Worm (Caenorhabditis elegans) whole organism, dauer: ENCODE measurements around the gene ZK836.3.

Experiments used
- unc-62 ChIP-seq: sonication (generic microtip); optimal IDR thresholded peaks from 2 replicates; lab custom pipeline; 2017; ENCODE audit warnings: missing biosample characterization, missing genetic modification reagents, missing genetic modification characterization

Gene ZK836.3

DNA sequence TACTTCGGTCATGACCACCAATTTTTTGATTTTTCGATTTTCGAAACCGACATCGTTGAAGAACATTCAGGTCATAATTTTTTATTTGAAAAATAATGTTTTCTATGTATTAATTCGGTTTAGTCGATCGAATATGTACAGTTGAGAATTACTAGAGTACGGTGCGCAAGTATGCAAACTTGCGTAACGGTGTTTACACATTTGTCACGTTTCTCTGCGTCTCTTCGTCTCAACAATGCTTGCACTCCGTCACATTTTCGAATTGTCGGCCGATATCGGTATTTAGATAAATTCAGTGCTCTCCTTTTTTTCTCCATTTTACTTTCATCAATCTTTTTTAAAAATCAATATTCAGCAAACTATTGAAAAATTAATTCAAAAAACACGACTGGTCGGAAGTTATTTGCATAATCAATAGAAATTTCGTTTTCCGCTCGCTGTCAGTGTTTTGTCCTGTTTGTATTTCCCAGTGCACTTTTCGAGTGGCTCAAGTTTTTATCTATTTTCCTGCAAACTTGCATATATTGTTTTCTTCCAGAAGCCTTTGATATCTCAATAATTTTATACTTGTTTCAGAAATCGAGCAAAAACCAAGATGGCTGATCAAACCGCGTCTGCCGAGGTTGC lies 4.7 kb downstream of the ZK836.3 start, which contains the start of gene dpy-30:
TSS of gene dpy-30 (plus strand) at position 577 of the 627 bp plus-strand sequence.
- no peak for TF ChIP-seq unc-62 (GFP tag; lab: Kevin White, UChicago)

DNA sequence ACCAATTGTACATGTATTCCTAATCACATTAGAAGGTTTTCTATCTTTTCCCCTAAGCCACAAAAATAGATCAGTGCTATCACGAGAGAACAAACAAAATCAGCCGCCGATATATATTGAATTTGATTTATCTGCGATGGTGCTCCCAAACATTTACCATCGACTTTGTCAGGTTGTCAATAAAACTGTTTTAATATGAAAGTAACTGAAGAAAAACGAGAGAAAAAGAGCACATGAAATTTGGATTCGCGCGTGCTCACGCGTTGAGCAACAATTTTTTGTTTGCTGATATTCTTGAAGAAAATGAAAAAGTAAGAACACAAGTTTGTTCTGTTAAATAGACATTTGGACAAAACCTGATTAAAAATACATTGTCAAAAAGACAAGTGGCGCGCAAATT lies 6.9 kb downstream of the ZK836.3 start:
- no peak for TF ChIP-seq unc-62 (GFP tag; lab: Kevin White, UChicago)

DNA sequence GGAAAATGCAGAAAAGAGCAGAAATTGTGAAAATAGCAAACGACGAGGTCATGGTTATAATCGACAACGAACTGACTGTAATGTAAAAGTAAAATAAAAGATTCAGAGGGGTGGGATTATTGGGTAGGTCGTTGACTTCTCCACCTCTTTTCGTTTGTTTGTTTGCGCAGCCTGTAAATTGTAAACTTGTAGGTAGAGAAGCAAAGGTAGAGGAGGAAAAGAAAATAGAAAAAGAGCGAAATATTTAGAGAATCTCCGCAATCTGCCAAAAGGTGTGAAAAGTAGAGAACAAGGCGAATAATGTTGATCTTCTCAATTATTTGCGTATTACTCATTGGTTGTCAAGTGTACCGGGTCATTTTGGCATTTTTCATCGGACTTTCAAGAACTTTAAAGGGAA lies 8.4 kb downstream of the ZK836.3 start, which contains the start of gene ZK863.8:
TSS of gene ZK863.8 (minus strand) at position 173 of the 400 bp plus-strand sequence.
- TF ChIP-seq unc-62 (GFP tag; lab: Kevin White, UChicago): no peak

DNA sequence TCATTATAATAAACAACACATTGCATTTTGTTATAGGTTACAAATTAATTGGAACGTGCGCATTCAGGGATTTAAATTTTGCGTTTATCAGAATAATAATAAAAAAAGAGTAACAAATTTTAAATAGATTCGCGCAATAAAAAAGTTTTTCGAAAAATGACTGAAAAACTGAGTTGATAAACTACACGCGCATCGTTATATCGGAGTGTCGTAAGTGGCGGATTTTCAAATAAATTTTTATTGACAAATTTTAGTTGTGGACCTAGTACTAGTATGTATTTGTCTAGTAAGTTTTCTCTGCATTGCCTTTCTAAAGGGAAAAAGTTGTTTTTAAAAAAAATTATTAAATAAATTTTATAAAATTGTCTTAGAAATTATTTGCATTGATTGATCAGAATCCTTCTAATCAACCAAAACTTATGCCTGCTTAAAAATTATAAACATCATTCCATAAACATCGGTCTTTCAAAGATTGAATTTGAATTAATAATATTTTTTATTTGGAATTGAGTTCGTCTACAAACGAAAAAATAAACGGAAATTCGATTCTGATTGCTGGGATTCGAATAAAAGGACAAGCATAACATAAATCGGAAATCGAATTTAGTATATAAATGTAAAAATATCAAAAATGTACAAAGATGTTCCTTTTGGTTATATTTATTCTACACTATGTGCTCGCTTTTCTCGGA lies 11.3 kb downstream of the ZK836.3 start, which contains the start of gene srd-4:
TSS of gene srd-4 (plus strand) at position 642 of the 692 bp plus-strand sequence.
- TF ChIP-seq unc-62 (GFP tag; lab: Kevin White, UChicago): no peak

DNA sequence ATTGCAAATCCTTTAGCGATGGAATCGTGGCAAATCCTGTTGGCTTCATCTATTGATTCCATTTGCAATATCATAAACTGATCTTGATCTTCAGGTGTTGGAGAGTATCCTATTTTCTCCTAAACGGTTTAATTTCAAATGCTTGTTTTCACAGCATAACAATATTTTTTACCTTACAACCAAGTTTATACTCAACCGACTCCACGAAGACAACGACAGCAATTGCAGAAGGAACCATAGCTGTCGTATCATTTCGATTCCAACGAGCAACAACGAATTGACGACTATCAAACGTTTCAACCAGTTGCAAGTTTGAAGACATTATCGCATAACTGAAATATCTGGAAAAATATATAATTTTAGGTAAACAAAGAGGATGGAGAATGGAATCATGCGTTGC lies 11.9 kb downstream of the ZK836.3 start, which contains the start of gene usip-1:
TSS of gene usip-1 (minus strand) at position 341 of the 400 bp plus-strand sequence.
- no peak for TF ChIP-seq unc-62 (GFP tag; lab: Kevin White, UChicago)

DNA sequence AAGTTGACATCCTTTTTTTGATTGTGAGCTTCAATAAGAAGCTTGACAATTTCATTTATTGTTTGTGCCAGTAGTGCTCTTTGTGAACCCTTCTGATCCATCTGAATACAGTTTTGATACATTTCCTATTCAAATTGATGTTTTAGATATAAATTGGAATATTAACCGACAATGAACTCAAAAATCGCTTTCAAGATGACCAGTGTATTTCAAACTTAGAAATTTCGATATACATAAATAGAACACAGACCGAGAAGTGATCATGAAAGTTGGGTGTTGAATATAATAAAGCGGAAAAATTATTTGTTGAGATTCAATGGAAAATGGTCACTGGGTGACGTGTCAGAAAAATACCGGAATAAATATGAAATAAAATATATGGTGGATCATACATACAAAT lies 14.4 kb downstream of the ZK836.3 start, which contains the start of gene elpc-3:
TSS of gene elpc-3 (minus strand) at position 101 of the 400 bp plus-strand sequence.
- no peak for TF ChIP-seq unc-62 (GFP tag; lab: Kevin White, UChicago)

DNA sequence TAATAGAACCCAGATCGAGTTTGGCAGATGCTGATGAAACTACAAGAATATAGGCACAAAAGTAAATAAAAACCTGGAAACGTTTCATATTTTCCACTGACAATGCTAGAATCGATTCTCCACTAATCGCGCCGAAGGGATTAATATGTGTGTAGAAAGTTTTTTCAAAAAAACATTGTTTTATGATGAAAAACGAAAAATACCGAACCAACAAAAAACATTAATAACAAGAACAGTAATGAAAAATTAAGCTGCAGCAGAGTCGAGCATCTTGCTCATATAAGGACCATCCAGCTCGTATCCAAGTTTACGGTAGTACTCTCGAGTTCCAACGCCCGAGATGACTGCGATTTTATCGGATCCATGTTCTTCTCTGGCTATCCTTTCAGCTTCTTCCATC lies 16.4 kb downstream of the ZK836.3 start, which contains the start of gene clec-224:
TSS of gene clec-224 (minus strand) at position 101 of the 400 bp plus-strand sequence.
- no peak for TF ChIP-seq unc-62 (GFP tag; lab: Kevin White, UChicago)

DNA sequence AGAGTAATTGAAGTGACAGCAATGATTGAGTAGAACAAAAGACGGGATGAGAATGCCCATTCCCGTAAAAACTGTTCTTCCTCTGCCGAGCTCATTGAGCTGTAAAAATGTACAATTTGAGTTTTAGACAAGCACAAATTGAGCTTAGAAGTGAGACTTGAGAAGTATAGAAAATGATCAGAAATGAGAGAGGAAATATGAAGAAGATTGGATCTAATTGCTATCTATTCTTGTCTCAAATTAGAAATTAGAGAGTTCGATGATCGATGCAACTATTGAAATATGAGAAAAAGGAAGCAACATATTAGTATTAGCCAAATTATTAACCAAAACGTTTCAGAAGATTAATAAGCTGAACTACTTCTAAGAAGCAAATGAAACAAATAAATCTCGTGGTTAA lies 25.6 kb downstream of the ZK836.3 start, which contains the start of gene ZK863.1:
TSS of gene ZK863.1 (minus strand) at position 101 of the 400 bp plus-strand sequence.
- TF ChIP-seq unc-62 (GFP tag; lab: Kevin White, UChicago): no peak

DNA sequence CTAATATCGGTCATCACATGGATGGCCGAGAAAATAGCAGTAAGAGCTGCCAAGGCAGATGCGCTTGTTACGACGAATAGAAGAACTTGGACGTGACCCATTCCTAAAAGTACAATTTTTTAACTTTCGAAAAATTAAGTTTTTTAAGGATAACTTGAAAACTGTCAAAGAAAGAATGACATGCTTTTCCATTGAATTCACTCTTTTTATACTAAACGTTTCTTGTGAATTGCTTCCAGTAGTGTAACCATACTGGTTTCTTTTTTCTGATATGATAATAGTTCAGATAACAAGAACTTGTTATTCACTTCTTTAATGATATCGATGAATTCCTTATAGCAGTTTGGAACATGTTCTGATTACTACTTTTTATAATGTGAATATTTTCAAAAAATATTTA lies 28.1 kb downstream of the ZK836.3 start, which contains the start of gene col-37:
TSS of gene col-37 (minus strand) at position 101 of the 400 bp plus-strand sequence.
- no peak for TF ChIP-seq unc-62 (GFP tag; lab: Kevin White, UChicago)

DNA sequence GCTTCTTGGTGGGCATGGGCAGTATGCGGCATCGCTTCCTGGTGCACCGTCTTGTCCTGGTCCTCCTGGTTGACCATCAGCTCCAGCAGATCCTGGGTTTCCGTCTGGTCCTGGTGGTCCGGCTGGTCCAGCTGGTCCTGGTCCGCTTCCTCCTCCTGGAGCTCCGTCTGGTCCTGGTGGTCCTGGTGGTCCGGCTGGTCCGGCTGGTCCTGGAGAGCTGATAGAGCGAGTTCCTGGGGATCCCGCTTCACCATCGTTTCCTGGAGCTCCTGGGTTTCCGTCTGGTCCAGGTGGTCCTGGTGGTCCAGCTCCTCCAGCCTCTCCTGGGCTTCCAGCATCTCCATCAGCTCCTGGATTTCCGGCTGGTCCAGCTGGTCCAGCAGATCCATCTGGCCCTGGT lies 28.7 kb downstream of the ZK836.3 start:
- TF ChIP-seq unc-62 (GFP tag; lab: Kevin White, UChicago): no peak

DNA sequence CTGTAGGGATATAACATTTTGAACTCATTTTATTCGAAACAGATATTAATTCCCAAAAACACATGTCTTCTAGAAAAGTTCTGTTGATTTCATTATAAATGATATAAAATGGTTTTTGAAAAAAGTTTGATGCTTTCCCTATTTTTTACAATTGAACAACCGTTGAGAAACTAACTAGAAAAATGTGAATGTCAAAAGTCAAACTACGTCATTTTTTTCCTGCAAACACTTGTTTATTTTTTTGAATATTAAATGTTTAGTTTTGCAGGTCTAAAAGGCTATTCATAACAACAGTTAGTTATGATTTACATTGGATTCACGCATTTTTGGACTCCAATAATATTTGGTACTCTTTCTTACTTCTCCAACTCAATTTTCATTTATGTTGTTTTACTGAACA lies 32.8 kb downstream of the ZK836.3 start, which contains the start of gene srj-4:
TSS of gene srj-4 (plus strand) at position 301 of the 400 bp plus-strand sequence.
- TF ChIP-seq unc-62 (GFP tag; lab: Kevin White, UChicago): no peak

DNA sequence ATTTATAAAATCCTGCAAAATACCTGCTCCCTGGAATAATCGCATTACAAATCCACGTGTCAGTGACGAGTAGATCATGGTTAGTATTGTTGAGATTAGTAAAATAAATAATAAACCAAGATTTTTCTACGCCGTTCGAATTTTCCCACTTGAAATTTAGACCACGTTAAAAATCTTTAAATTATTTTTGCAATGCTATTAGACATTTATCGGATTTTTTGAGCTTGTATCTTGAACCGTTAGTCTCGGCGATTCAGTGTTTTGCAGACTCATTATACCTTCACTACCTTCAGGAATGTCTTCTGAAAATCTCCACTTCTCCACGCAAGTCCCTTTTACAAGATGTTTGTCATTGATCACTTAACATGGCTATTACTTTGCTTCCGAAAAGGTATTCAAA lies 33.5 kb downstream of the ZK836.3 start, which contains the start of gene C27A7.5:
TSS of gene C27A7.5 (minus strand) at position 101 of the 400 bp plus-strand sequence.
- TF ChIP-seq unc-62 (GFP tag; lab: Kevin White, UChicago): no peak

DNA sequence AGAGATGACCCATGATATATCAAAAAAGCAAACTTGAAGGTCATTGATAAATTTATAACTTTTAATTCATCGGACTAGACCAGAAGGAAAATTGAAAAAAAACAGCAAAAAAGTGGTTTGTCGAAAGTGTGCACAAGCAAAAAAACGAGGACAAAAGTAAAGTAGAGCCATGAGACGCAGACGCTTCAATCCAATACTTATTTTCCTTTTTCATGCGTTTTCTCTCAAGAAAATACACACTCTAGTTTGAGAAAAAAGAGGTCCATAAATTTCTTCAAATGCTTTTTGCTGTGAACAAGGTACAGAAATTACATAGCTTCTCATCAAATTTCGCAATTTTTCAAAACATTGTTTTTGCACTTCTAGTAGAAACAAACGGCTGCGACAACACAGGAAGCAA lies 34.6 kb downstream of the ZK836.3 start:
- TF ChIP-seq unc-62 (GFP tag; lab: Kevin White, UChicago): no peak

DNA sequence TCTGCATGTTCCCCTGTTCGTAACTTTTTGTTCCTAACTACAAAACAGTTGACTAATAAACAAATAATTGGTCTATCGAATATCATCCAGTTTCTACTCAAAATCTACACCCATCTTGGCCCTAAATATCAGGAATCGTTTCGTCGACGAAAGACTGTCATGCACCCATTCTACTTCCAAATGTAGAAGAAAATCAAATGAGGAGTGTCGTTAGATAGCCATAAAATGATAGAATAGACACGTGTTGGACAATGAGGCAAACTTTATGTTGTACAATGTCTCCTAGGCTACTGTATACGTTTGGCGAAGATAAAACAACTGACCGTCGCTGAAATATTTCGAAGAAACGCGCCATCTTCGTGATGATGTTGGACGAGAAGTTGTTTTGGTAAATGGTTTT lies 35.8 kb downstream of the ZK836.3 start:
- TF ChIP-seq unc-62 (GFP tag; lab: Kevin White, UChicago): no peak

DNA sequence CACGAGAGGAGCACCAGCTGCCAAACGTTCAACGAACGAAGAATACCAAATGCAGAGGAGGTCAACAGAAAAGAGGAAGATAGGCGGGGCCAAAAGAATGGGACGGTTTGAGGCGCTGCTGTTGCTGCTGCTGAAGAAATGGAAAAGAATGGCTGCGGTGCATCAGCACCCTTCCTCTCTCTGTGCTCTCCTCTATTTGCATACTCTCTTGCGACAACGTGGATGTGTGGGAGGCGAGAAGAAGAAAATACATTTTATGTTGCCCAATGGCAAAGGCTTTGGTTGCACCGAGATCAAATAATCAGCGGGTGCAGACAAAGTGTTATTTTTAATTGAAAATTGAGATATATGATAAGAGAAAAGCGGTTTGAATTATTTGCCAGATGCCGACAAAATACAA lies 37.4 kb downstream of the ZK836.3 start:
- no peak for TF ChIP-seq unc-62 (GFP tag; lab: Kevin White, UChicago)

DNA sequence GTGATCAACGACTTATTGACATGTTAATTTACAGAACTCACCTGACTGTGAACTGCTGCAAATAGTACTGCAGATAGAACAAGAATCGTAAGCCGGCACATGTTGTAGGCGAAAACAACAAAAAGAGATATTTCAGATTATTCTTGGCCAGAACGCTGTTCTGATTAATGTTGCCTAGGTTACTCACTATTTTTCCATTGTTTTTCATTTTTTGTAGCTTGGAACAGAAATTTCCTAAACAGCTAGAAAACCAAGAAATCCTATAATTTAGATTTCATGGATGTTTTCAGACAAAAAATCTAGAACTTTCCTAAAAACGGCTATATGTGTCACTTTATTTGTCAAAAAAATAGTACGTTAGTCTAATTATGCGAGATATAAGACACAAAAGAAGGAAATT lies 41.2 kb downstream of the ZK836.3 start, which contains the start of gene C27A7.9:
TSS of gene C27A7.9 (minus strand) at position 101 of the 400 bp plus-strand sequence.
- TF ChIP-seq unc-62 (GFP tag; lab: Kevin White, UChicago): no peak
